Fruit fly (Drosophila melanogaster) whole organism, embryonic: Measurements from ENCODE around the gene CG31161.

Source experiments
- Asciz ChIP-seq: fragments of 200-800 bp; sonication (Bioruptor generic); optimal IDR thresholded peaks from 2 replicates; lab custom pipeline; 2017; ENCODE audit warnings: missing biosample characterization, mild to moderate bottlenecking, missing genetic modification characterization, missing genetic modification reagents
- Atf6 ChIP-seq: fragments of 200-800 bp; sonication (Bioruptor generic); IDR thresholded peaks from 2 replicates; pipeline ENCODE4 v1.3.6; 2022; ENCODE audit warnings: missing biosample characterization, missing genetic modification characterization
- CG1024 ChIP-seq: fragments of 200-800 bp; sonication (Bioruptor generic); IDR thresholded peaks from 2 replicates; pipeline ENCODE4 v1.3.6; 2022; ENCODE audit warnings: missing biosample characterization, missing genetic modification characterization
- CG11085 ChIP-seq: fragments of 200-800 bp; sonication (Bioruptor generic); IDR thresholded peaks from 2 replicates; pipeline ENCODE4 v1.3.6; 2022; ENCODE audit warnings: missing biosample characterization, missing genetic modification characterization
- CG12236 ChIP-seq: fragments of 200-800 bp; sonication (Bioruptor generic); optimal IDR thresholded peaks from 2 replicates; lab custom pipeline; 2016; ENCODE audit warnings: missing biosample characterization, missing genetic modification characterization
- CG13296 ChIP-seq: fragments of 200-800 bp; sonication (Bioruptor generic); optimal IDR thresholded peaks from 3 replicates; lab custom pipeline; 2018; ENCODE audit warnings: missing biosample characterization, mild to moderate bottlenecking, missing genetic modification characterization
- CG1602 ChIP-seq: fragments of 200-800 bp; sonication (Bioruptor generic); optimal IDR thresholded peaks from 3 replicates; lab custom pipeline; 2016; ENCODE audit warnings: missing biosample characterization, missing genetic modification characterization
- CG17385 ChIP-seq: fragments of 200-800 bp; sonication (Bioruptor generic); optimal IDR thresholded peaks from 3 replicates; lab custom pipeline; 2018; ENCODE audit warnings: missing biosample characterization, mild to moderate bottlenecking, missing genetic modification characterization
- CG2712 ChIP-seq: fragments of 200-800 bp; optimal IDR thresholded peaks from 3 replicates; lab custom pipeline; 2019; ENCODE audit warnings: missing biosample characterization, mild to moderate bottlenecking, missing genetic modification characterization, moderate library complexity
- CG30403 ChIP-seq: fragments of 200-800 bp; sonication (Bioruptor generic); optimal IDR thresholded peaks from 3 replicates; lab custom pipeline; 2016; ENCODE audit warnings: missing biosample characterization, missing genetic modification characterization
- CG3163 ChIP-seq: fragments of 200-800 bp; sonication (Bioruptor generic); optimal IDR thresholded peaks from 3 replicates; lab custom pipeline; 2016; ENCODE audit warnings: missing biosample characterization, missing genetic modification characterization
- CG32532 ChIP-seq: fragments of 200-800 bp; sonication (Bioruptor generic); IDR thresholded peaks from 2 replicates; pipeline ENCODE4 v1.3.6; 2022; ENCODE audit warnings: missing biosample characterization, missing genetic modification characterization
- CG34376 ChIP-seq: fragments of 200-800 bp; sonication (Bioruptor generic); optimal IDR thresholded peaks from 2 replicates; lab custom pipeline; 2018; ENCODE audit warnings: missing biosample characterization, mild to moderate bottlenecking, missing genetic modification characterization
- CG4617 ChIP-seq: fragments of 200-800 bp; sonication (Bioruptor generic); optimal IDR thresholded peaks from 3 replicates; lab custom pipeline; 2016; ENCODE audit warnings: missing biosample characterization, missing genetic modification characterization, borderline replicate concordance
- CG4820 ChIP-seq: fragments of 200-800 bp; sonication (Bioruptor generic); optimal IDR thresholded peaks from 3 replicates; lab custom pipeline; 2016; ENCODE audit warnings: missing biosample characterization, missing genetic modification characterization
- CG8281 ChIP-seq: fragments of 200-800 bp; sonication (Bioruptor generic); optimal IDR thresholded peaks from 2 replicates; lab custom pipeline; 2018; ENCODE audit warnings: missing biosample characterization, mild to moderate bottlenecking, missing genetic modification characterization, moderate library complexity
- CG8359 ChIP-seq: fragments of 200-800 bp; sonication (Bioruptor generic); optimal IDR thresholded peaks from 2 replicates; lab custom pipeline; 2017; ENCODE audit warnings: missing biosample characterization, mild to moderate bottlenecking, missing genetic modification characterization, borderline replicate concordance
- CG9817 ChIP-seq: fragments of 200-800 bp; sonication (Bioruptor generic); optimal IDR thresholded peaks from 2 replicates; lab custom pipeline; 2018; ENCODE audit warnings: missing biosample characterization, mild to moderate bottlenecking, missing genetic modification characterization, moderate library complexity
- Dek ChIP-seq: fragments of 200-800 bp; sonication (Bioruptor generic); optimal IDR thresholded peaks from 3 replicates; lab custom pipeline; 2019; ENCODE audit warnings: missing biosample characterization, mild to moderate bottlenecking, missing genetic modification characterization, moderate library complexity
- Dip2 ChIP-seq: fragments of 200-800 bp; sonication (Bioruptor generic); IDR thresholded peaks from 2 replicates; pipeline ENCODE4 v1.3.6; 2022; ENCODE audit warnings: missing biosample characterization, missing genetic modification characterization
- Doc3 ChIP-seq: fragments of 200-800 bp; sonication (Bioruptor generic); IDR thresholded peaks from 3 replicates; pipeline ENCODE4 v1.3.6; 2022; ENCODE audit warnings: missing biosample characterization, missing genetic modification characterization; ENCODE audit not compliant: partially characterized antibody
- HLH4C ChIP-seq: fragments of 200-800 bp; sonication (Bioruptor generic); IDR thresholded peaks from 3 replicates; pipeline ENCODE4 v1.3.6; 2022; ENCODE audit warnings: missing biosample characterization, missing genetic modification characterization; ENCODE audit not compliant: partially characterized antibody
- Hr3 ChIP-seq: fragments of 200-800 bp; sonication (Bioruptor generic); optimal IDR thresholded peaks from 3 replicates; lab custom pipeline; 2016; ENCODE audit warnings: missing biosample characterization, missing genetic modification characterization
- MBD-R2 ChIP-seq: fragments of 200-800 bp; sonication (Bioruptor generic); IDR thresholded peaks from 2 replicates; pipeline ENCODE4 v1.3.6; 2022; ENCODE audit warnings: missing biosample characterization, missing genetic modification characterization
- NC2β ChIP-seq: fragments of 200-800 bp; sonication (Bioruptor generic); optimal IDR thresholded peaks from 2 replicates; lab custom pipeline; 2016; ENCODE audit warnings: missing biosample characterization, missing genetic modification characterization
- Rfx ChIP-seq: fragments of 200-800 bp; sonication (Bioruptor generic); IDR thresholded peaks from 2 replicates; pipeline ENCODE4 v1.3.6; 2022; ENCODE audit warnings: missing biosample characterization, missing genetic modification characterization
- Sin3A ChIP-seq: fragments of >200 bp; optimal IDR thresholded peaks from 2 replicates; lab custom pipeline; 2018
- Sry-β ChIP-seq: fragments of 200-800 bp; sonication (Bioruptor generic); optimal IDR thresholded peaks from 2 replicates; lab custom pipeline; 2018; ENCODE audit warnings: missing biosample characterization, mild to moderate bottlenecking, missing genetic modification characterization, moderate library complexity
- ash1 ChIP-seq: fragments of 200-800 bp; sonication (Bioruptor generic); optimal IDR thresholded peaks from 2 replicates; lab custom pipeline; 2018; ENCODE audit warnings: missing biosample characterization, mild to moderate bottlenecking, missing genetic modification characterization
- bigmax ChIP-seq: fragments of 200-800 bp; sonication (Bioruptor generic); optimal IDR thresholded peaks from 2 replicates; lab custom pipeline; 2018; ENCODE audit warnings: missing biosample characterization, mild to moderate bottlenecking, missing genetic modification characterization
- chinmo ChIP-seq: fragments of 200-800 bp; sonication (Bioruptor generic); IDR thresholded peaks from 4 replicates; pipeline ENCODE4 v1.3.6; 2022; ENCODE audit warnings: missing biosample characterization, missing genetic modification characterization; ENCODE audit not compliant: partially characterized antibody
- da ChIP-seq: fragments of 200-800 bp; sonication (Bioruptor generic); optimal IDR thresholded peaks from 2 replicates; lab custom pipeline; 2016; ENCODE audit warnings: missing biosample characterization, missing genetic modification characterization
- ftz-f1 ChIP-seq: fragments of 200-800 bp; sonication (Bioruptor generic); optimal IDR thresholded peaks from 2 replicates; lab custom pipeline; 2016; ENCODE audit warnings: missing biosample characterization, missing genetic modification characterization
- gcm ChIP-seq: fragments of 200-800 bp; sonication (Bioruptor generic); optimal IDR thresholded peaks from 2 replicates; lab custom pipeline; 2019; ENCODE audit warnings: missing biosample characterization, mild to moderate bottlenecking, missing genetic modification characterization, moderate library complexity
- hkb ChIP-seq, 2 experiments: fragments of 200-800 bp in 1 of 2; fragments of >200 bp in 1 of 2; sonication (Bioruptor generic) in 1 of 2; IDR thresholded peaks in 1 of 2; optimal IDR thresholded peaks in 1 of 2; 2 replicates each; pipeline versions ENCODE4 v1.3.6 to Lab custom; 2017 to 2022; ENCODE audit warnings: missing biosample characterization in 1 of 2, missing genetic modification characterization in 1 of 2
- jigr1 ChIP-seq: fragments of 200-800 bp; sonication (Bioruptor generic); IDR thresholded peaks from 3 replicates; pipeline ENCODE4 v1.3.6; 2022; ENCODE audit warnings: missing biosample characterization, missing genetic modification characterization
- jumu ChIP-seq: fragments of 200-800 bp; sonication (Bioruptor generic); optimal IDR thresholded peaks from 3 replicates; lab custom pipeline; 2016; ENCODE audit warnings: missing biosample characterization, missing genetic modification characterization
- kay ChIP-seq: fragments of 200-800 bp; sonication (Bioruptor generic); optimal IDR thresholded peaks from 2 replicates; lab custom pipeline; 2016; ENCODE audit warnings: missing biosample characterization, missing genetic modification characterization
- knrl ChIP-seq: fragments of 200-800 bp; sonication (Bioruptor generic); IDR thresholded peaks from 3 replicates; pipeline ENCODE4 v1.3.6; 2022; ENCODE audit warnings: missing biosample characterization, missing genetic modification characterization; ENCODE audit not compliant: partially characterized antibody
- pan ChIP-seq, 4 experiments: fragments of >200 bp in 3 of 4; fragments of 200-800 bp in 1 of 4; sonication (Bioruptor generic) in 1 of 4; optimal IDR thresholded peaks in 3 of 4; IDR thresholded peaks in 1 of 4; 2 replicates each; pipeline versions ENCODE4 v1.3.6 to Lab custom; 2017 to 2022; ENCODE audit warnings: missing biosample characterization in 2 of 4, missing genetic modification characterization in 2 of 4, mixed read lengths in 1 of 4
- ranshi ChIP-seq: fragments of 200-800 bp; sonication (Bioruptor generic); IDR thresholded peaks from 2 replicates; pipeline ENCODE4 v1.3.6; 2022; ENCODE audit warnings: missing biosample characterization, missing genetic modification characterization
- sr ChIP-seq: fragments of 200-800 bp; sonication (Bioruptor generic); IDR thresholded peaks from 3 replicates; pipeline ENCODE4 v1.3.6; 2022; ENCODE audit warnings: missing biosample characterization, missing genetic modification characterization
- stc ChIP-seq: fragments of 200-800 bp; sonication (Bioruptor generic); IDR thresholded peaks from 2 replicates; pipeline ENCODE4 v1.3.6; 2022; ENCODE audit warnings: missing biosample characterization, missing genetic modification characterization
- stwl ChIP-seq: fragments of 200-800 bp; sonication (Bioruptor generic); optimal IDR thresholded peaks from 3 replicates; lab custom pipeline; 2018; ENCODE audit warnings: missing biosample characterization, mild to moderate bottlenecking, missing genetic modification characterization, moderate library complexity
- sug ChIP-seq: fragments of 200-800 bp; optimal IDR thresholded peaks from 2 replicates; lab custom pipeline; 2019; ENCODE audit warnings: missing biosample characterization, mild to moderate bottlenecking, missing genetic modification characterization, moderate library complexity
- tio ChIP-seq: fragments of 200-800 bp; sonication (Bioruptor generic); optimal IDR thresholded peaks from 2 replicates; lab custom pipeline; 2017; ENCODE audit warnings: missing biosample characterization, missing genetic modification characterization, inconsistent platforms
- trem ChIP-seq: fragments of 200-800 bp; optimal IDR thresholded peaks from 3 replicates; lab custom pipeline; 2019; ENCODE audit warnings: missing biosample characterization, mild to moderate bottlenecking, missing genetic modification characterization, moderate library complexity
- trh ChIP-seq: fragments of 200-800 bp; sonication (Bioruptor generic); optimal IDR thresholded peaks from 2 replicates; lab custom pipeline; 2016; ENCODE audit warnings: missing biosample characterization, missing genetic modification characterization
- usp ChIP-seq: fragments of >200 bp; optimal IDR thresholded peaks from 2 replicates; lab custom pipeline; 2017; ENCODE audit warnings: missing biosample characterization, missing genetic modification characterization
- vnd ChIP-seq: fragments of 200-800 bp; sonication (Bioruptor generic); IDR thresholded peaks from 3 replicates; pipeline ENCODE4 v1.3.6; 2022; ENCODE audit warnings: missing biosample characterization, missing genetic modification characterization; ENCODE audit not compliant: partially characterized antibody

The CG31161 gene

dm6 chr3R:22596450-22596849 is 19.9 kb upstream of the CG31161 start (continued):
- TF ChIP-seq trem (tag; lab: Kevin White, UChicago) (no peak), trh (GFP tag; lab: Kevin White, UChicago) (no peak), CG13296 (GFP tag; lab: Kevin White, UChicago) (peak; percentile 56), CG2712 (tag; lab: Kevin White, UChicago) (peak; percentile 7), MBD-R2 (GFP tag; lab: Robert Waterston, UW) (no peak), HLH4C (GFP tag; lab: Robert Waterston, UW) (no peak), ftz-f1 (peak; percentile 37), pan (optimal IDR thresholded peaks at IDR 0.05; lab: Kevin White, UChicago) (no peak), pan (GFP tag; optimal IDR thresholded peaks at IDR 0.05 in 1 of 2, IDR thresholded peaks at IDR 0.05 in 1 of 2) (no peak), Asciz (peak; percentile 65), gcm (peak; percentile 25), CG34376 (GFP tag; lab: Kevin White, UChicago) (peak; percentile 33), Atf6 (peak; percentile 78), CG17385 (GFP tag; lab: Kevin White, UChicago) (peak; percentile 44), CG30403 (GFP tag; lab: Kevin White, UChicago) (no peak), CG9817 (peak; percentile 7), Dek (tag; lab: Kevin White, UChicago) (no peak), hkb (optimal IDR thresholded peaks at IDR 0.05; lab: Kevin White, UChicago) (no peak), hkb (GFP tag; IDR thresholded peaks at IDR 0.05; lab: Robert Waterston, UW) (peak; percentile 76), jigr1 (GFP tag; lab: Robert Waterston, UW) (no peak), jumu (GFP tag; lab: Kevin White, UChicago) (no peak), CG12236 (GFP tag; lab: Kevin White, UChicago) (peak; percentile 53), CG4617 (GFP tag; lab: Kevin White, UChicago) (no peak), CG1602 (no peak), Rfx (GFP tag; lab: Robert Waterston, UW) (no peak), CG8359 (GFP tag; lab: Kevin White, UChicago) (peak; percentile 27), Hr3 (GFP tag; lab: Kevin White, UChicago) (no peak), da (no peak), kay (GFP tag; lab: Kevin White, UChicago) (no peak), bigmax (GFP tag; lab: Kevin White, UChicago) (no peak), sr (GFP tag; lab: Robert Waterston, UW) (peak; percentile 54; the same call in 1 of the 3 replicates), CG4820 (peak; percentile 14), Doc3 (GFP tag; lab: Robert Waterston, UW) (no peak), CG32532 (GFP tag; lab: Robert Waterston, UW) (no peak), CG3163 (GFP tag; lab: Kevin White, UChicago) (no peak), ash1 (GFP tag; lab: Kevin White, UChicago) (no peak), tio (GFP tag; lab: Kevin White, UChicago) (no peak), CG8281 (tag; lab: Kevin White, UChicago) (peak; percentile 38), Dip2 (no peak), stc (GFP tag; lab: Robert Waterston, UW) (peak; percentile 26; the same call in 1 of the 2 replicates), Sin3A (no peak), ranshi (peak; percentile 42; the same call in 1 of the 2 replicates), CG1024 (GFP tag; lab: Robert Waterston, UW) (no peak), CG11085 (GFP tag; lab: Robert Waterston, UW) (no peak), usp (GFP tag; lab: Kevin White, UChicago) (no peak), NC2β (GFP tag; lab: Kevin White, UChicago) (peak; percentile 15), stwl (tag; lab: Kevin White, UChicago) (no peak), Sry-β (GFP tag; lab: Kevin White, UChicago) (no peak), chinmo (GFP tag; lab: Robert Waterston, UW) (0 out of 4 replicates have a peak, but pooled peaks have one; percentile 37), knrl (no peak), sug (tag; lab: Kevin White, UChicago) (peak; percentile 58), vnd (no peak)
